Fruit fly (Drosophila melanogaster): Measurements from ENCODE around the gene Ugt36E1.

The Ugt36E1 gene

DNA sequence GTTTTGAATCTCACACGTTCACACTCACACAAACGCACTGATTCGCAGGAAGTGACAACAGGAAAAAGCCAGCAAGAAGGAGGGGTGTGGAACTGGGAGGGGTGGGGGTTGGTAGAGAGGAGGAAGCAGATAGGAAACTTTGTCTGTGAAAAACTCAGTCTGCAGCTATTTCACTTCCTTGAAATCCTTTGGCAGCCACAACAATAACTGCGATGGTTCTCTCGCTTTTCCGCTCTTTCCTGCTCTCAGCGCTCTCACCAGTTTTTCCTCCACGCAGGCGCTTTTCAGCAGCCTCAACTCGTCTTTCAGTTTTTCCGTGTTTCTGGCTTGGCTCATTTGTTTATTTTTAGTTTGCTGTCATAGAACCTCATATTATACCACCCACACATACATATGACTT, 20.3 kb downstream of the Ugt36E1 start (continued):
- no peak for TF ChIP-seq Lpt (GFP tag; optimal IDR thresholded peaks at IDR 0.05)
- TF ChIP-seq row (GFP tag; IDR thresholded peaks at IDR 0.05), result no peak
- no peak for TF ChIP-seq esg (GFP tag; conservative IDR thresholded peaks at IDR 0.05)
- no peak for TF ChIP-seq CG10979 (tag; optimal IDR thresholded peaks at IDR 0.05)
- no peak for TF ChIP-seq hb (GFP tag; IDR thresholded peaks at IDR 0.05; ENCODE audit: partially characterized antibody)

DNA sequence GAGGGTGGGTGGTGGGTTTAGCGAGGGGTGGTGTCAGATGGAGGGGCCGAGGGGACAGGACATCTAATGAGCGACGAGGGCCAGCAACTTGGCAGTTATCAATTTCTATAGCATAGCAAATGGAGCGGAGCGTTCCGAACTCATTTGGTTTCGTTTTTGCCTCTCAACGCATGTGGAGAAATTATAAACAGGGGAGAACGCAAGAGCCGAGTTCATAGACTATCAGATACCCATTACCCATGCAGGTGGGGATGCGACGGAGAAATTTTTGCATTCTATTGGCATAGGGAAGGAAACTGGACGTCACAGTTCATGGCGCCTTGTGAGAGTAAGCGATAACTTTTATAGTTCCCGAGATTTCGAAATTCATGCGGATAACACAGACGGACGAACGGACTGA, 25.7 kb downstream of the Ugt36E1 start:
- TF ChIP-seq HLH4C (GFP tag; IDR thresholded peaks at IDR 0.05; ENCODE audit: partially characterized antibody) (peak; percentile 61), CG6791 (GFP tag; IDR thresholded peaks at IDR 0.05; ENCODE audit: partially characterized antibody) (no peak), CG32532 (GFP tag; IDR thresholded peaks at IDR 0.05) (0 out of 2 replicates have a peak, but pooled peaks have one; percentile 24), ftz-f1 (GFP tag; optimal IDR thresholded peaks at IDR 0.05) (no peak), Ptx1 (GFP tag; IDR thresholded peaks at IDR 0.05) (no peak), CG14860 (GFP tag; IDR thresholded peaks at IDR 0.05; ENCODE audit: partially characterized antibody) (peak; percentile 53; the same call in 1 of the 3 replicates)

DNA sequence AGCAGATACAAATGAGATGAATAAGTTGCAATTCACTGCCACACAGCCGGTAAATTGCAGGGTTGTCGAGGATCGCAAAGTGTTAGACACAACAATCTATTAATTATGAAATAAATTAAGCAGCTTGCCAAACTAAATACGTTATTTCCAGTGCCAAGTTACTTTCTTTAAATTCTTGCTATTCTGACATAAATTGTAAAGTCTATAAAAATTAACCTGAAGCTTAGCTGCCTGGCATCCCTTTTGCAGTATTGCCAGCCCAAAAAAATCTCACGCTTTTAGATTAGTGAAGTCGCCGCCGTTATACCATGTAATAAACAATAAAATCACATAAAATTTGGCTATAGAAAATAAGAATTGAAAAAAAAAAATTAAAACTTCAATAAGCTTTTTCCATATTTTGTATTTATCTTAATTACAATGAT, 31.1 kb downstream of the Ugt36E1 start:
- TF ChIP-seq hkb (optimal IDR thresholded peaks at IDR 0.05), result no peak
- TF ChIP-seq hkb (GFP tag; IDR thresholded peaks at IDR 0.05), result peak; percentile 92
- peak; percentile 64 for TF ChIP-seq Adf1 (GFP tag; IDR thresholded peaks at IDR 0.05)
- peak; percentile 39 for TF ChIP-seq kay (GFP tag; optimal IDR thresholded peaks at IDR 0.05)
- TF ChIP-seq D19A (tag; optimal IDR thresholded peaks at IDR 0.05), result peak; percentile 70
- peak; percentile 91 for TF ChIP-seq CG7372 (GFP tag; IDR thresholded peaks at IDR 0.05)
- TF ChIP-seq pfk (GFP tag; optimal IDR thresholded peaks at IDR 0.05), result no peak
- TF ChIP-seq CG16813 (GFP tag; IDR thresholded peaks at IDR 0.05; ENCODE audit: partially characterized antibody), result no peak
- peak; percentile 50 for TF ChIP-seq CG8290 (GFP tag; optimal IDR thresholded peaks at IDR 0.05)
- peak; percentile 80 to 92 for TF ChIP-seq CG8290 (tag; optimal IDR thresholded peaks at IDR 0.05)
- TF ChIP-seq Nf-YB (GFP tag; optimal IDR thresholded peaks at IDR 0.05), result peak; percentile 69
- peak; percentile 55; the same call in 2 of the 3 replicates for TF ChIP-seq jigr1 (GFP tag; IDR thresholded peaks at IDR 0.05)
- peak; percentile 93 for TF ChIP-seq MBD-R2 (GFP tag; IDR thresholded peaks at IDR 0.05)
- TF ChIP-seq Xrp1 (GFP tag; IDR thresholded peaks at IDR 0.05), result peak; percentile 94
- no peak for TF ChIP-seq sc (optimal IDR thresholded peaks at IDR 0.05)
- peak; percentile 78 for TF ChIP-seq sc (GFP tag; optimal IDR thresholded peaks at IDR 0.05)
- peak; percentile 80 for TF ChIP-seq MTF-1 (GFP tag; optimal IDR thresholded peaks at IDR 0.05; ENCODE audit: borderline replicate concordance)
- TF ChIP-seq CG12769 (tag; optimal IDR thresholded peaks at IDR 0.05), result peak; percentile 94
- peak; percentile 95 for TF ChIP-seq CG9817 (tag; optimal IDR thresholded peaks at IDR 0.05)
- peak; percentile 86 for TF ChIP-seq onecut (GFP tag; IDR thresholded peaks at IDR 0.05)
- peak; percentile 87 for TF ChIP-seq CG13894 (tag; optimal IDR thresholded peaks at IDR 0.05)
- TF ChIP-seq sd (tag; optimal IDR thresholded peaks at IDR 0.05), result peak; percentile 77
- peak; percentile 91 for TF ChIP-seq Nf-YA (GFP tag; IDR thresholded peaks at IDR 0.05)
- peak; percentile 95 for TF ChIP-seq lab (GFP tag; optimal IDR thresholded peaks at IDR 0.05)
- peak; percentile 54 for TF ChIP-seq ERR (GFP tag; optimal IDR thresholded peaks at IDR 0.05)
- TF ChIP-seq Nf-YC (tag; optimal IDR thresholded peaks at IDR 0.05), result peak; percentile 83
- peak; percentile 92 for TF ChIP-seq tap (tag; optimal IDR thresholded peaks at IDR 0.05)
- TF ChIP-seq ci (GFP tag; IDR thresholded peaks at IDR 0.05), result peak; percentile 96
- TF ChIP-seq Poxn (GFP tag; IDR thresholded peaks at IDR 0.05), result peak; percentile 74
- TF ChIP-seq CG4707 (GFP tag; optimal IDR thresholded peaks at IDR 0.05), result peak; percentile 82
- peak; percentile 88 for TF ChIP-seq CG7556 (GFP tag; optimal IDR thresholded peaks at IDR 0.05)
- TF ChIP-seq Ada2b (GFP tag; IDR thresholded peaks at IDR 0.05), result peak; percentile 92
- TF ChIP-seq corto (GFP tag; optimal IDR thresholded peaks at IDR 0.05), result peak; percentile 94
- peak; percentile 72 for TF ChIP-seq CG4617 (GFP tag; optimal IDR thresholded peaks at IDR 0.05; ENCODE audit: borderline replicate concordance)
- peak; percentile 87 for TF ChIP-seq Six4 (GFP tag; optimal IDR thresholded peaks at IDR 0.05)
- TF ChIP-seq CG31441 (GFP tag; IDR thresholded peaks at IDR 0.05), result peak; percentile 89
- no peak for TF ChIP-seq nau (GFP tag; optimal IDR thresholded peaks at IDR 0.05)
- peak; percentile 84 for TF ChIP-seq Vsx1 (GFP tag; optimal IDR thresholded peaks at IDR 0.05)
